Fruit fly (Drosophila melanogaster): ENCODE data around the gene Alg13.

The Alg13 gene

DNA sequence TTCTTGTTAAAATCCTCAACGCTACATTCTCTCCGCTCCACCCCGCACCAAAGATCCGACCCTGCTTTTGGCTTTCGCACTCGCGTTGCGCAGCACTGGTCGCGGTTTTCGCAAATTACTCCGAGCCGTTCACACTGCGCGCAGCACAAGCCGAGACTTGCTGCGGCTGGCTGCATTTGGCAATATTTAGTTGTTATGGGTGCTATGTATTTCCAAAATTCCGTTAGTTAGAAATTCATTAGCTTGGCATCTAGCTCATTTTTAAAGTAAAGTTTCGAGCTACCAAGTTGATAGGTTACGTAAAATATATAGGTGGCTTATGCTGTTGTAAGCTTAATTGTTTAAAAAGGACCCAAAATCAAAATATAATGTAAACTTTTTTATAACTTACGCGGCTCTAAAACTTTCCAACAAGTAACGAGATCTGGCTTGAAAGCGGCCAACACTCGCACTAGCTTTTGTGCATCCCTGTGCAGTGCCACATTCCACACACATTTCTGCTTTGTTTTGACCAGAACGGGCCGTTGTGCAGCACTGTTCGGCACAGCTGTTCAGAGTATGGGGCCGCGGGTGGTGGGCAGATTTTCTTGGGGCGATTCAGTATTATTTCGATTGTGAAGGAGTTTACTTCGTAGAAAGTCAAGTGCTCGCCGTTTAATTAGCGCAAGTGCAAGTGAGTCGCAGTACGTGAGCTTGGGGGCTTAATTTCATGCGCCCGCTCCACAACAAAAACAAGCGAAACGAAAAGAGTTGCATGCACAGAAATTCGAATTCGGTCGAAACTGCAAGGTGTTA, 15.4 kb downstream of the Alg13 start, which contains the start of the genes yem and Ctl2 (continued):
- TF ChIP-seq Optix (GFP tag; IDR thresholded peaks at IDR 0.05): no peak
- TF ChIP-seq Lpt (GFP tag; optimal IDR thresholded peaks at IDR 0.05): no peak
- peak; percentile 95 for TF ChIP-seq crol (GFP tag; IDR thresholded peaks at IDR 0.05)
- TF ChIP-seq danr (GFP tag; IDR thresholded peaks at IDR 0.05): no peak
- TF ChIP-seq CG18476 (GFP tag; optimal IDR thresholded peaks at IDR 0.05): peak; percentile 76
- TF ChIP-seq sisA (GFP tag; IDR thresholded peaks at IDR 0.05): peak; percentile 71
- TF ChIP-seq org-1 (GFP tag; optimal IDR thresholded peaks at IDR 0.05): no peak
- peak; percentile 24; the same call in 1 of the 2 replicates for TF ChIP-seq CG7372 (GFP tag; IDR thresholded peaks at IDR 0.05)
- peak; percentile 83 for TF ChIP-seq pum (GFP tag; optimal IDR thresholded peaks at IDR 0.05)
- peak; percentile 71 for TF ChIP-seq CG10543 (GFP tag; optimal IDR thresholded peaks at IDR 0.05)
- TF ChIP-seq CG10654 (GFP tag; optimal IDR thresholded peaks at IDR 0.05): peak; percentile 45
- peak; percentile 56 for TF ChIP-seq CG30431 (GFP tag; optimal IDR thresholded peaks at IDR 0.05)
- TF ChIP-seq CG11456 (GFP tag; IDR thresholded peaks at IDR 0.05): peak; percentile 81
- TF ChIP-seq ara (GFP tag; IDR thresholded peaks at IDR 0.05): 0 out of 2 replicates have a peak, but pooled peaks have one; percentile 50
- TF ChIP-seq CG10209 (GFP tag; optimal IDR thresholded peaks at IDR 0.05): peak; percentile 46
- TF ChIP-seq fd64A (GFP tag; optimal IDR thresholded peaks at IDR 0.05): no peak
- no peak for TF ChIP-seq CTCF (GFP tag; optimal IDR thresholded peaks at IDR 0.05)
- TF ChIP-seq Kr (GFP tag; optimal IDR thresholded peaks at IDR 0.05): no peak
- peak; percentile 70 for TF ChIP-seq Antp (GFP tag; optimal IDR thresholded peaks at IDR 0.05)
- peak; percentile 86 for TF ChIP-seq Dip3 (GFP tag; optimal IDR thresholded peaks at IDR 0.05)
- TF ChIP-seq gsb (GFP tag; IDR thresholded peaks at IDR 0.05): no peak
- TF ChIP-seq CG8089 (GFP tag; optimal IDR thresholded peaks at IDR 0.05): peak; percentile 63
- peak; percentile 51 for TF ChIP-seq wdn (GFP tag; IDR thresholded peaks at IDR 0.05)
- TF ChIP-seq CG13424 (tag; optimal IDR thresholded peaks at IDR 0.05): peak; percentile 71
- peak; percentile 71 for TF ChIP-seq CG42726 (GFP tag; IDR thresholded peaks at IDR 0.05; ENCODE audit: partially characterized antibody)
- no peak for TF ChIP-seq z (GFP tag; IDR thresholded peaks at IDR 0.05)
- no peak for TF ChIP-seq yki (optimal IDR thresholded peaks at IDR 0.05)
- TF ChIP-seq CG10147 (GFP tag; optimal IDR thresholded peaks at IDR 0.05): peak; percentile 51
- peak; percentile 77 for TF ChIP-seq CG4424 (GFP tag; optimal IDR thresholded peaks at IDR 0.05)
- TF ChIP-seq CG3838 (GFP tag; optimal IDR thresholded peaks at IDR 0.05): peak; percentile 63
- TF ChIP-seq CG18764 (GFP tag; optimal IDR thresholded peaks at IDR 0.05): peak; percentile 43
- peak; percentile 77 for TF ChIP-seq Side (GFP tag; optimal IDR thresholded peaks at IDR 0.05)
- TF ChIP-seq mam (GFP tag; optimal IDR thresholded peaks at IDR 0.05): peak; percentile 83
- no peak for TF ChIP-seq CG17912 (GFP tag; optimal IDR thresholded peaks at IDR 0.05)
- peak; percentile 55 for TF ChIP-seq emc (GFP tag; optimal IDR thresholded peaks at IDR 0.05)
- peak; percentile 79 for TF ChIP-seq maf-S (GFP tag; optimal IDR thresholded peaks at IDR 0.05)
- TF ChIP-seq CG8281 (tag; optimal IDR thresholded peaks at IDR 0.05): peak; percentile 6
- peak; percentile 62 for TF ChIP-seq eyg (GFP tag; optimal IDR thresholded peaks at IDR 0.05)
- TF ChIP-seq fd102C (GFP tag; optimal IDR thresholded peaks at IDR 0.05): no peak
- TF ChIP-seq CG8478 (optimal IDR thresholded peaks at IDR 0.05): no peak
- peak; percentile 68 for TF ChIP-seq ci (GFP tag; IDR thresholded peaks at IDR 0.05)
- no peak for TF ChIP-seq CG43689 (GFP tag; IDR thresholded peaks at IDR 0.05)
- TF ChIP-seq CG9817 (tag; optimal IDR thresholded peaks at IDR 0.05): peak; percentile 67
- TF ChIP-seq CG13287 (GFP tag; IDR thresholded peaks at IDR 0.05; ENCODE audit: partially characterized antibody): peak; percentile 14; the same call in 1 of the 2 replicates
- peak; percentile 37 for TF ChIP-seq CG1529 (GFP tag; optimal IDR thresholded peaks at IDR 0.05)
- peak; percentile 80 for TF ChIP-seq CG12744 (GFP tag; optimal IDR thresholded peaks at IDR 0.05)
- TF ChIP-seq ken (GFP tag; IDR thresholded peaks at IDR 0.05): peak; percentile 73
- peak; percentile 31 for TF ChIP-seq tup (GFP tag; optimal IDR thresholded peaks at IDR 0.05)
- peak; percentile 71 for TF ChIP-seq gem (tag; optimal IDR thresholded peaks at IDR 0.05)
- no peak for TF ChIP-seq abd-A (tag; optimal IDR thresholded peaks at IDR 0.05)
- TF ChIP-seq CG10979 (tag; optimal IDR thresholded peaks at IDR 0.05): peak; percentile 32
